Worm (Caenorhabditis elegans) whole organism, L3 larva: Measurements from ENCODE around the gene F12E12.2.

Experiments
- R02D3.7 ChIP-seq: fragments of 150-350 bp; optimal IDR thresholded peaks from 2 replicates; lab custom pipeline; 2014; ENCODE audit warnings: missing biosample characterization, missing genetic modification characterization
- ZK546.5 ChIP-seq: sonication (generic microtip); optimal IDR thresholded peaks from 2 replicates; lab custom pipeline; 2017; ENCODE audit warnings: missing biosample characterization, missing genetic modification characterization
- aly-2 ChIP-seq: fragments of 150-350 bp; optimal IDR thresholded peaks from 2 replicates; lab custom pipeline; 2014; ENCODE audit warnings: missing biosample characterization, missing genetic modification characterization
- ama-1 ChIP-seq: fragments of 150-350 bp; optimal IDR thresholded peaks from 2 replicates; lab custom pipeline; 2018
- ceh-9 ChIP-seq: sonication (generic microtip); optimal IDR thresholded peaks from 2 replicates; lab custom pipeline; 2018; ENCODE audit warnings: missing biosample characterization, missing genetic modification characterization
- lin-39 ChIP-seq: fragments of 150-350 bp; optimal IDR thresholded peaks from 2 replicates; lab custom pipeline; 2018; ENCODE audit warnings: missing biosample characterization, missing genetic modification reagents, missing genetic modification characterization
- mdl-1 ChIP-seq: fragments of 150-350 bp; optimal IDR thresholded peaks from 2 replicates; lab custom pipeline; 2014; ENCODE audit warnings: missing biosample characterization, missing genetic modification characterization
- nhr-12 ChIP-seq: fragments of 150-350 bp; optimal IDR thresholded peaks from 2 replicates; lab custom pipeline; 2014; ENCODE audit warnings: missing biosample characterization, missing genetic modification characterization
- nhr-237 ChIP-seq: fragments of 150-350 bp; optimal IDR thresholded peaks from 2 replicates; lab custom pipeline; 2014; ENCODE audit warnings: missing biosample characterization, missing genetic modification characterization
- pha-4 ChIP-seq: fragments of 150-350 bp; optimal IDR thresholded peaks from 2 replicates; lab custom pipeline; 2014; ENCODE audit warnings: missing biosample characterization, missing genetic modification reagents, missing genetic modification characterization
- tbx-2 ChIP-seq: sonication (generic microtip); optimal IDR thresholded peaks from 2 replicates; lab custom pipeline; 2016; ENCODE audit warnings: mild to moderate bottlenecking, missing genetic modification characterization, missing compliant biosample characterization
- unc-39 ChIP-seq: sonication (generic microtip); optimal IDR thresholded peaks from 4 replicates; lab custom pipeline; 2017; ENCODE audit warnings: missing biosample characterization, missing genetic modification characterization
- unc-62 ChIP-seq: fragments of 150-350 bp; sonication (generic microtip); optimal IDR thresholded peaks from 4 replicates; lab custom pipeline; 2014; ENCODE audit warnings: missing biosample characterization, missing genetic modification reagents, missing genetic modification characterization
- zag-1 ChIP-seq: fragments of 150-350 bp; optimal IDR thresholded peaks from 2 replicates; lab custom pipeline; 2014; ENCODE audit warnings: missing biosample characterization, missing genetic modification characterization

ce11 chrII:3721016-3721415 is 18.7 kb upstream of the F12E12.2 start, which contains the start of gene C46E10.3:
- TF ChIP-seq tbx-2 = no peak
- TF ChIP-seq unc-62 (GFP tag; lab: Kevin White, UChicago) = no peak
- TF ChIP-seq aly-2 (tag; lab: Kevin White, UChicago) = no peak
- no peak for TF ChIP-seq R02D3.7 (tag; lab: Kevin White, UChicago)
- no peak for TF ChIP-seq ceh-9 (tag; lab: Kevin White, UChicago)
- no peak for TF ChIP-seq lin-39 (tag; lab: Kevin White, UChicago)
- no peak for TF ChIP-seq pha-4 (tag; lab: Kevin White, UChicago)
- TF ChIP-seq ZK546.5 (tag; lab: Kevin White, UChicago) = no peak
- TF ChIP-seq nhr-237 = no peak
- TF ChIP-seq zag-1 = no peak
- no peak for TF ChIP-seq unc-39 (tag; lab: Kevin White, UChicago)
- TF ChIP-seq nhr-12 (tag; lab: Kevin White, UChicago) = no peak
- TF ChIP-seq mdl-1 (tag; lab: Kevin White, UChicago) = no peak
- TF ChIP-seq ama-1 = no peak
